Worm (Caenorhabditis elegans): ENCODE results near the gene Y59H11AM.4.

- TF ChIP-seq unc-42 (tag; optimal IDR thresholded peaks at IDR 0.05) (no peak), dmd-4 (tag; optimal IDR thresholded peaks at IDR 0.05; ENCODE audit: borderline replicate concordance) (no peak)
These were observed 30.5 kb downstream of the Y59H11AM.4 start for ce11 chrIV:8539645-8540044.
